Fruit fly (Drosophila melanogaster): Measurements from ENCODE around the gene CG10646.

Gene CG10646

dm6 chr3L:12530044-12530443 is 26.4 kb upstream of the CG10646 start, which contains the start of gene nst (continued):
- TF ChIP-seq CG15011 (GFP tag; optimal IDR thresholded peaks at IDR 0.05), result no peak
- no peak for TF ChIP-seq CG31224 (GFP tag; IDR thresholded peaks at IDR 0.05)
- no peak for TF ChIP-seq Awh (GFP tag; IDR thresholded peaks at IDR 0.05)
- no peak for TF ChIP-seq Mrtf (GFP tag; IDR thresholded peaks at IDR 0.05)
- TF ChIP-seq CG9797 (GFP tag; optimal IDR thresholded peaks at IDR 0.05), result peak; percentile 81
- no peak for TF ChIP-seq CG11504 (tag; optimal IDR thresholded peaks at IDR 0.05)
- no peak for TF ChIP-seq trh (GFP tag; optimal IDR thresholded peaks at IDR 0.05)
- no peak for TF ChIP-seq Hsf (GFP tag; optimal IDR thresholded peaks at IDR 0.05)
- TF ChIP-seq D19A (tag; optimal IDR thresholded peaks at IDR 0.05), result no peak
- TF ChIP-seq zfh2 (GFP tag; optimal IDR thresholded peaks at IDR 0.05), result no peak
- no peak for TF ChIP-seq pb (GFP tag; optimal IDR thresholded peaks at IDR 0.05)
- no peak for TF ChIP-seq CG13775 (GFP tag; optimal IDR thresholded peaks at IDR 0.05)
- TF ChIP-seq CG9437 (GFP tag; optimal IDR thresholded peaks at IDR 0.05), result no peak
- TF ChIP-seq lbe (GFP tag; optimal IDR thresholded peaks at IDR 0.05), result no peak
- no peak for TF ChIP-seq CG31441 (GFP tag; IDR thresholded peaks at IDR 0.05)
- TF ChIP-seq CG34422 (GFP tag; IDR thresholded peaks at IDR 0.05), result peak; percentile 43; the same call in 1 of the 3 replicates
- TF ChIP-seq CG1603 (tag; optimal IDR thresholded peaks at IDR 0.05), result peak; percentile 61
- TF ChIP-seq Scr (GFP tag; IDR thresholded peaks at IDR 0.05; ENCODE audit: partially characterized antibody), result peak; percentile 40
- TF ChIP-seq CG3065 (GFP tag; optimal IDR thresholded peaks at IDR 0.05), result no peak
- TF ChIP-seq Lpt (GFP tag; optimal IDR thresholded peaks at IDR 0.05), result no peak
- no peak for TF ChIP-seq ham (GFP tag; IDR thresholded peaks at IDR 0.05)
- no peak for TF ChIP-seq dpn (GFP tag; optimal IDR thresholded peaks at IDR 0.05)
- TF ChIP-seq CG30431 (GFP tag; optimal IDR thresholded peaks at IDR 0.05), result no peak
- TF ChIP-seq pum (GFP tag; optimal IDR thresholded peaks at IDR 0.05), result no peak
- no peak for TF ChIP-seq emc (GFP tag; optimal IDR thresholded peaks at IDR 0.05)
- no peak for TF ChIP-seq lov (optimal IDR thresholded peaks at IDR 0.05)
- TF ChIP-seq lov (GFP tag; IDR thresholded peaks at IDR 0.05), result no peak
- no peak for TF ChIP-seq fd64A (GFP tag; optimal IDR thresholded peaks at IDR 0.05)
- TF ChIP-seq Ssrp (tag; optimal IDR thresholded peaks at IDR 0.05), result no peak
- no peak for TF ChIP-seq Mad (GFP tag; optimal IDR thresholded peaks at IDR 0.05)
- no peak for TF ChIP-seq Hmx (GFP tag; optimal IDR thresholded peaks at IDR 0.05)
- TF ChIP-seq CG17361 (GFP tag; IDR thresholded peaks at IDR 0.05), result 0 out of 3 replicates have a peak, but pooled peaks have one; percentile 13
- TF ChIP-seq CG30403 (GFP tag; optimal IDR thresholded peaks at IDR 0.05), result no peak
- no peak for TF ChIP-seq Ada2b (GFP tag; IDR thresholded peaks at IDR 0.05)
- TF ChIP-seq cg (GFP tag; optimal IDR thresholded peaks at IDR 0.05), result no peak
- no peak for TF ChIP-seq odd (GFP tag; optimal IDR thresholded peaks at IDR 0.05)
- peak; percentile 38; the same call in 1 of the 2 replicates for TF ChIP-seq amos (GFP tag; IDR thresholded peaks at IDR 0.05; ENCODE audit: partially characterized antibody)
- peak; percentile 15 for TF ChIP-seq gem (tag; optimal IDR thresholded peaks at IDR 0.05)
- TF ChIP-seq CG2202 (tag; optimal IDR thresholded peaks at IDR 0.05), result no peak
- no peak for TF ChIP-seq HLH54F (GFP tag; optimal IDR thresholded peaks at IDR 0.05)
- no peak for TF ChIP-seq dimm (GFP tag; IDR thresholded peaks at IDR 0.05)
- TF ChIP-seq Myb (GFP tag; optimal IDR thresholded peaks at IDR 0.05), result peak; percentile 57
- no peak for TF ChIP-seq eyg (GFP tag; optimal IDR thresholded peaks at IDR 0.05)
- TF ChIP-seq CG16815 (GFP tag; optimal IDR thresholded peaks at IDR 0.05), result no peak
- TF ChIP-seq Lim3 (GFP tag; IDR thresholded peaks at IDR 0.05), result no peak
- TF ChIP-seq org-1 (GFP tag; optimal IDR thresholded peaks at IDR 0.05), result no peak
- no peak for TF ChIP-seq sna (GFP tag; IDR thresholded peaks at IDR 0.05; ENCODE audit: partially characterized antibody)
- no peak for TF ChIP-seq CG13123 (GFP tag; optimal IDR thresholded peaks at IDR 0.05)
- TF ChIP-seq Sry-δ (GFP tag; optimal IDR thresholded peaks at IDR 0.05), result no peak
- TF ChIP-seq CG18764 (GFP tag; optimal IDR thresholded peaks at IDR 0.05), result no peak
- TF ChIP-seq danr (GFP tag; IDR thresholded peaks at IDR 0.05), result no peak
- no peak for TF ChIP-seq aop (GFP tag; IDR thresholded peaks at IDR 0.05)
- TF ChIP-seq wek (GFP tag; optimal IDR thresholded peaks at IDR 0.05), result no peak
